Worm (Caenorhabditis elegans): ENCODE data around the gene B0281.4.

DNA sequence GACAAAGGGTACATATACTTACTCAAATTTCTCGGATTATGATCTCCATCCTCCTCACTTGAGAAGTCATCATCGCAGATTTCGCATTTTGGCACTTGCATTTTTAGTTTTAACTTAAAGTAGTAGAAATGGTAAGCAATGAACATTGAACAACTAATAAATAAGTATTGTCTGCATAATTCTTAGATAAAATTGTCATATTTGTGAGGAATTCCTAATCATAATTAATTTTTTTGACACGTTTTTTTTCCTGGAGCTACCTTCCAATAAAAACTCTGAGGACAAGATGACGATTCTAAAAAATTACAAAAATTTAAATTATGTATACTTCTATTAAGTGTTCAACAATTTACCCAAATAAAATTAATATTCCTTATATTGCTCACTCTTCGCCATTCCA lies 14.1 kb upstream of the B0281.4 start, which contains the start of the genes trim-21 and B0281.1:
- TF ChIP-seq lin-13 (GFP tag; optimal IDR thresholded peaks at IDR 0.05) (no peak), unc-62 (GFP tag; optimal IDR thresholded peaks at IDR 0.05 in 1 of 2) (no peak), unc-62 (tag; optimal IDR thresholded peaks at IDR 0.05) (no peak), ztf-11 (tag; optimal IDR thresholded peaks at IDR 0.05) (no peak), nhr-11 (tag; optimal IDR thresholded peaks at IDR 0.05) (no peak), ama-1 (optimal IDR thresholded peaks at IDR 0.05) (no peak), egl-43 (GFP tag; IDR thresholded peaks at IDR 0.05) (no peak), fos-1 (tag; optimal IDR thresholded peaks at IDR 0.05) (no peak), cey-2 (tag; optimal IDR thresholded peaks at IDR 0.05; ENCODE audit: borderline replicate concordance, insufficient read depth) (no peak), spr-3 (GFP tag; optimal IDR thresholded peaks at IDR 0.05) (no peak), pha-4 (GFP tag; IDR thresholded peaks at IDR 0.05) (no peak), pha-4 (tag; optimal IDR thresholded peaks at IDR 0.05) (no peak), nhr-28 (tag; optimal IDR thresholded peaks at IDR 0.05) (no peak)

Measured in whole organism, L4 larva.